Worm (Caenorhabditis elegans) whole organism, L1 larva: ENCODE measurements around the gene K08H2.3.

Source experiments
- C04F5.9 ChIP-seq: sonication (generic microtip); optimal IDR thresholded peaks from 2 replicates; lab custom pipeline; 2016; ENCODE audit warnings: missing genetic modification characterization, missing compliant biosample characterization
- C16A3.4 ChIP-seq: fragments of 150-350 bp; optimal IDR thresholded peaks from 2 replicates; lab custom pipeline; 2014; ENCODE audit warnings: missing biosample characterization, missing genetic modification characterization
- C34B4.2 ChIP-seq: sonication (generic microtip); optimal IDR thresholded peaks from 2 replicates; lab custom pipeline; 2017; ENCODE audit warnings: mild to moderate bottlenecking, missing genetic modification characterization, missing compliant biosample characterization
- aha-1 ChIP-seq: fragments of 150-350 bp; optimal IDR thresholded peaks from 2 replicates; lab custom pipeline; 2014; ENCODE audit warnings: missing biosample characterization, missing genetic modification characterization
- alr-1 ChIP-seq: fragments of 200-800 bp; sonication (Bioruptor generic); optimal IDR thresholded peaks from 2 replicates; lab custom pipeline; 2018; ENCODE audit warnings: borderline replicate concordance, mild to moderate bottlenecking, missing genetic modification characterization, missing compliant biosample characterization
- aly-2 ChIP-seq: fragments of 150-350 bp; optimal IDR thresholded peaks from 2 replicates; lab custom pipeline; 2014; ENCODE audit warnings: missing biosample characterization, missing genetic modification characterization
- ama-1 ChIP-seq: fragments of 150-350 bp; optimal IDR thresholded peaks from 2 replicates; lab custom pipeline; 2014
- ceh-63 ChIP-seq: fragments of 200-800 bp; sonication (Bioruptor generic); optimal IDR thresholded peaks from 2 replicates; lab custom pipeline; 2018; ENCODE audit warnings: mild to moderate bottlenecking, missing genetic modification characterization, missing compliant biosample characterization
- ceh-82 ChIP-seq, 3 experiments: fragments of 150-350 bp in 1 of 3; sonication (generic microtip) in 2 of 3; optimal IDR thresholded peaks; 2 replicates each; lab custom pipeline; 2014 to 2017; ENCODE audit warnings: missing biosample characterization in 3 of 3, missing genetic modification characterization in 3 of 3
- ceh-88 ChIP-seq: fragments of 200-800 bp; sonication (Bioruptor generic); IDR thresholded peaks from 2 replicates; pipeline ENCODE4 v1.3.6; 2022; ENCODE audit warnings: missing genetic modification characterization, missing compliant biosample characterization
- ceh-90 ChIP-seq: sonication (generic microtip); optimal IDR thresholded peaks from 2 replicates; lab custom pipeline; 2016; ENCODE audit warnings: missing genetic modification characterization, missing compliant biosample characterization
- ces-1 ChIP-seq: fragments of 150-350 bp; optimal IDR thresholded peaks from 2 replicates; lab custom pipeline; 2014; ENCODE audit warnings: missing biosample characterization, missing genetic modification reagents, missing genetic modification characterization
- dsc-1 ChIP-seq: sonication (generic microtip); optimal IDR thresholded peaks from 2 replicates; lab custom pipeline; 2016; ENCODE audit warnings: mild to moderate bottlenecking, missing genetic modification characterization, missing compliant biosample characterization
- egl-13 ChIP-seq: sonication (generic microtip); optimal IDR thresholded peaks from 2 replicates; lab custom pipeline; 2016; ENCODE audit warnings: missing genotype, missing genetic modification reagents, missing genetic modification characterization, missing compliant biosample characterization
- egl-27 ChIP-seq, 2 experiments: fragments of 150-350 bp in 1 of 2; sonication (generic microtip); optimal IDR thresholded peaks; 3 replicates each; lab custom pipeline; 2017 to 2018; ENCODE audit warnings: missing biosample characterization in 2 of 2, missing genetic modification characterization in 2 of 2, missing genetic modification reagents in 2 of 2
- elt-2 ChIP-seq: sonication (generic microtip); optimal IDR thresholded peaks from 2 replicates; lab custom pipeline; 2016; ENCODE audit warnings: missing genetic modification characterization, mild to moderate bottlenecking, inconsistent platforms, missing compliant biosample characterization, missing genetic modification reagents
- elt-3 ChIP-seq, 6 experiments: fragments of 150-350 bp in 1 of 6; sonication (generic microtip); optimal IDR thresholded peaks; 2 replicates each; lab custom pipeline; 2017 to 2018; ENCODE audit warnings: missing biosample characterization in 6 of 6, missing genetic modification characterization in 6 of 6, inconsistent platforms in 1 of 6
- ets-5 ChIP-seq: fragments of 200-800 bp; sonication (Bioruptor generic); IDR thresholded peaks from 2 replicates; pipeline ENCODE4 v1.3.6; 2022; ENCODE audit warnings: missing genetic modification characterization, missing compliant biosample characterization
- fkh-10 ChIP-seq: sonication (generic microtip); optimal IDR thresholded peaks from 2 replicates; lab custom pipeline; 2017; ENCODE audit warnings: missing biosample characterization, missing genetic modification reagents, missing genetic modification characterization
- fkh-8 ChIP-seq: sonication (generic microtip); optimal IDR thresholded peaks from 2 replicates; lab custom pipeline; 2016; ENCODE audit warnings: mild to moderate bottlenecking, missing genetic modification characterization, missing compliant biosample characterization
- fos-1 ChIP-seq: fragments of 150-350 bp; optimal IDR thresholded peaks from 2 replicates; lab custom pipeline; 2014; ENCODE audit warnings: missing biosample characterization, missing genetic modification characterization
- grh-1 ChIP-seq: fragments of 200-800 bp; sonication (Bioruptor generic); IDR thresholded peaks from 2 replicates; pipeline ENCODE4 v1.3.6; 2022; ENCODE audit warnings: missing genetic modification reagents, missing genetic modification characterization, missing compliant biosample characterization
- hlh-4 ChIP-seq: sonication (generic microtip); optimal IDR thresholded peaks from 2 replicates; lab custom pipeline; 2016; ENCODE audit warnings: mild to moderate bottlenecking, missing genetic modification characterization, missing compliant biosample characterization
- hpl-2 ChIP-seq: fragments of 150-350 bp; optimal IDR thresholded peaks from 2 replicates; lab custom pipeline; 2014; ENCODE audit warnings: missing biosample characterization, missing genetic modification reagents, missing genetic modification characterization
- irx-1 ChIP-seq: sonication (generic microtip); optimal IDR thresholded peaks from 2 replicates; lab custom pipeline; 2016; ENCODE audit warnings: missing genetic modification characterization, missing compliant biosample characterization
- isw-1 ChIP-seq: fragments of 200-800 bp; sonication (Bioruptor generic); IDR thresholded peaks from 2 replicates; pipeline ENCODE4 v1.3.6; 2022; ENCODE audit warnings: missing genetic modification characterization, missing compliant biosample characterization
- jun-1 ChIP-seq: fragments of 150-350 bp; optimal IDR thresholded peaks from 2 replicates; lab custom pipeline; 2014; ENCODE audit warnings: missing biosample characterization, missing genetic modification reagents, missing genetic modification characterization
- lin-13 ChIP-seq: fragments of 150-350 bp; optimal IDR thresholded peaks from 2 replicates; lab custom pipeline; 2014; ENCODE audit warnings: missing biosample characterization, missing genetic modification reagents, missing genetic modification characterization
- lin-14 ChIP-seq: fragments of 200-800 bp; sonication (Bioruptor generic); optimal IDR thresholded peaks from 2 replicates; lab custom pipeline; 2018; ENCODE audit warnings: mild to moderate bottlenecking, missing genetic modification characterization, moderate library complexity, missing compliant biosample characterization
- lin-15B ChIP-seq: fragments of 150-350 bp; sonication (generic microtip); optimal IDR thresholded peaks from 3 replicates; lab custom pipeline; 2014; ENCODE audit warnings: missing biosample characterization, missing genetic modification characterization
- lin-35 ChIP-seq, 2 experiments: fragments of 150-350 bp; optimal IDR thresholded peaks; 2 replicates each; lab custom pipeline; 2014; ENCODE audit warnings: missing biosample characterization in 2 of 2, missing genetic modification characterization in 2 of 2, missing genetic modification reagents in 2 of 2
- lin-39 ChIP-seq: fragments of 150-350 bp; optimal IDR thresholded peaks from 2 replicates; lab custom pipeline; 2014; ENCODE audit warnings: missing biosample characterization, missing genetic modification reagents, missing genetic modification characterization
- lir-3 ChIP-seq: sonication (generic microtip); optimal IDR thresholded peaks from 2 replicates; lab custom pipeline; 2016; ENCODE audit warnings: mild to moderate bottlenecking, missing genetic modification characterization, moderate library complexity, missing compliant biosample characterization; ENCODE audit not compliant: poor library complexity
- mab-9 ChIP-seq: fragments of 200-800 bp; sonication (Bioruptor generic); IDR thresholded peaks from 2 replicates; pipeline ENCODE4 v1.3.6; 2022; ENCODE audit warnings: missing genetic modification reagents, missing genetic modification characterization, missing compliant biosample characterization
- mdl-1 ChIP-seq, 2 experiments: fragments of 150-350 bp; optimal IDR thresholded peaks; 2 replicates each; lab custom pipeline; 2014 to 2017; ENCODE audit warnings: missing biosample characterization in 2 of 2, missing genetic modification characterization in 2 of 2, inconsistent platforms in 1 of 2
- mef-2 ChIP-seq: fragments of 150-350 bp; optimal IDR thresholded peaks from 2 replicates; lab custom pipeline; 2014; ENCODE audit warnings: missing biosample characterization, missing genetic modification characterization
- nhr-12 ChIP-seq: sonication (generic microtip); optimal IDR thresholded peaks from 2 replicates; lab custom pipeline; 2017; ENCODE audit warnings: missing biosample characterization, missing genetic modification characterization
- nhr-20 ChIP-seq: sonication (generic microtip); optimal IDR thresholded peaks from 2 replicates; lab custom pipeline; 2016; ENCODE audit warnings: mild to moderate bottlenecking, missing genetic modification characterization, missing compliant biosample characterization
- nhr-237 ChIP-seq: fragments of 150-350 bp; optimal IDR thresholded peaks from 2 replicates; lab custom pipeline; 2014; ENCODE audit warnings: missing biosample characterization, missing genetic modification characterization
- nhr-71 ChIP-seq: sonication (generic microtip); optimal IDR thresholded peaks from 2 replicates; lab custom pipeline; 2016; ENCODE audit warnings: mild to moderate bottlenecking, missing genetic modification characterization, moderate library complexity, missing compliant biosample characterization
- nhr-76 ChIP-seq: sonication (generic microtip); optimal IDR thresholded peaks from 2 replicates; lab custom pipeline; 2017; ENCODE audit warnings: missing biosample characterization, missing genetic modification characterization
- nhr-85 ChIP-seq: sonication (generic microtip); peaks from one replicate; lab custom pipeline; 2016; ENCODE audit warnings: missing genetic modification characterization, inconsistent platforms, missing compliant biosample characterization
- pag-3 ChIP-seq: sonication (generic microtip); optimal IDR thresholded peaks from 2 replicates; lab custom pipeline; 2017; ENCODE audit warnings: missing genetic modification characterization, mild to moderate bottlenecking, missing compliant biosample characterization, antibody characterized with exemption, borderline replicate concordance; ENCODE audit not compliant: insufficient read depth
- pax-3 ChIP-seq: fragments of 200-800 bp; sonication (Bioruptor generic); optimal IDR thresholded peaks from 2 replicates; lab custom pipeline; 2018; ENCODE audit warnings: mild to moderate bottlenecking, missing genetic modification characterization, moderate library complexity, missing compliant biosample characterization
- snu-23 ChIP-seq: sonication (generic microtip); optimal IDR thresholded peaks from 2 replicates; lab custom pipeline; 2016; ENCODE audit warnings: missing genetic modification characterization, missing compliant biosample characterization
- tbx-2 ChIP-seq: sonication (generic microtip); optimal IDR thresholded peaks from 2 replicates; lab custom pipeline; 2016; ENCODE audit warnings: missing genetic modification characterization, missing compliant biosample characterization
- tlp-1 ChIP-seq: fragments of 150-350 bp; optimal IDR thresholded peaks from 2 replicates; lab custom pipeline; 2014; ENCODE audit warnings: missing biosample characterization, missing genetic modification characterization
- unc-98 ChIP-seq: fragments of 200-800 bp; sonication (Bioruptor generic); IDR thresholded peaks from 2 replicates; pipeline ENCODE4 v1.3.6; 2022; ENCODE audit warnings: missing genetic modification characterization, missing compliant biosample characterization
- vab-15 ChIP-seq: sonication (generic microtip); optimal IDR thresholded peaks from 2 replicates; lab custom pipeline; 2017; ENCODE audit warnings: missing genotype, mild to moderate bottlenecking, missing genetic modification characterization, missing compliant biosample characterization
- zip-4 ChIP-seq: fragments of 200-800 bp; sonication (Bioruptor generic); optimal IDR thresholded peaks from 2 replicates; lab custom pipeline; 2018; ENCODE audit warnings: mild to moderate bottlenecking, missing genetic modification characterization, moderate library complexity, missing compliant biosample characterization
- ztf-11 ChIP-seq, 2 experiments: sonication (generic microtip); optimal IDR thresholded peaks; 2 replicates each; lab custom pipeline; 2016 to 2017; ENCODE audit warnings: missing genetic modification characterization in 2 of 2, missing biosample characterization in 1 of 2, missing compliant biosample characterization in 1 of 2
- ztf-4 ChIP-seq: fragments of 150-350 bp; optimal IDR thresholded peaks from 2 replicates; lab custom pipeline; 2014; ENCODE audit warnings: missing biosample characterization, missing genetic modification characterization

The K08H2.3 gene

ce11 chrX:13246668-13247358, 9.6 kb downstream of the K08H2.3 start (continued):
- no peak for TF ChIP-seq ceh-63 (GFP tag; lab: Kevin White, UChicago)
- TF ChIP-seq aly-2, result no peak
- no peak for TF ChIP-seq hlh-4 (tag; lab: Kevin White, UChicago)
- no peak for TF ChIP-seq nhr-237 (tag; lab: Kevin White, UChicago)
- TF ChIP-seq C34B4.2, result no peak
- TF ChIP-seq ceh-88 (GFP tag; lab: Robert Waterston, UW), result no peak
- TF ChIP-seq elt-2 (tag; lab: Kevin White, UChicago), result peak; percentile 0
- TF ChIP-seq ztf-4 (tag; lab: Kevin White, UChicago), result no peak
- no peak for TF ChIP-seq tbx-2 (tag; lab: Kevin White, UChicago)
- no peak for TF ChIP-seq C04F5.9 (tag; lab: Kevin White, UChicago)
- no peak for TF ChIP-seq fos-1 (tag; lab: Kevin White, UChicago)
- no peak for TF ChIP-seq lin-15B (tag; lab: Kevin White, UChicago)
- no peak for TF ChIP-seq unc-98 (GFP tag; lab: Robert Waterston, UW)
- no peak for TF ChIP-seq lin-13 (GFP tag; lab: Kevin White, UChicago)
- no peak for TF ChIP-seq fkh-10
- peak in 2 of 6 experiments; percentile 7 to 24 for TF ChIP-seq elt-3 (tag; optimal IDR thresholded peaks at IDR 0.05; lab: Kevin White, UChicago)
- no peak for TF ChIP-seq tlp-1 (tag; lab: Kevin White, UChicago)
- no peak for TF ChIP-seq hpl-2
- TF ChIP-seq lin-39 (tag; lab: Kevin White, UChicago), result no peak
- TF ChIP-seq mdl-1 (tag; optimal IDR thresholded peaks at IDR 0.05; lab: Kevin White, UChicago), result peak in 1 of 2 experiments; percentile 51
- TF ChIP-seq ztf-11 (tag; optimal IDR thresholded peaks at IDR 0.05; lab: Kevin White, UChicago), result no peak
- no peak for TF ChIP-seq ces-1 (GFP tag; lab: Kevin White, UChicago)
- peak; percentile 49 for TF ChIP-seq nhr-71 (tag; lab: Kevin White, UChicago)
- TF ChIP-seq nhr-85 (tag; lab: Kevin White, UChicago), result peak; percentile 86
- no peak for TF ChIP-seq ama-1
- no peak for TF ChIP-seq vab-15 (tag; lab: Kevin White, UChicago)
- peak; percentile 46 for TF ChIP-seq lin-14 (GFP tag; lab: Kevin White, UChicago)
- no peak for TF ChIP-seq zip-4 (GFP tag; lab: Kevin White, UChicago)
- TF ChIP-seq snu-23 (GFP tag; lab: Kevin White, UChicago), result peak; percentile 56
- no peak for TF ChIP-seq jun-1 (tag; lab: Kevin White, UChicago)
- no peak for TF ChIP-seq mab-9 (GFP tag; lab: Robert Waterston, UW)
- TF ChIP-seq nhr-76 (tag; lab: Kevin White, UChicago), result no peak
- TF ChIP-seq pag-3 (tag; lab: Kevin White, UChicago), result no peak
- no peak for TF ChIP-seq ceh-90 (tag; lab: Kevin White, UChicago)
- TF ChIP-seq irx-1, result no peak
- peak; percentile 82 for TF ChIP-seq nhr-20
- TF ChIP-seq egl-27 (tag; optimal IDR thresholded peaks at IDR 0.05; lab: Kevin White, UChicago), result no peak
- TF ChIP-seq isw-1 (GFP tag; lab: Robert Waterston, UW), result no peak
- TF ChIP-seq egl-13 (tag; lab: Kevin White, UChicago), result no peak
- TF ChIP-seq dsc-1 (tag; lab: Kevin White, UChicago), result no peak
- no peak for TF ChIP-seq pax-3 (tag; lab: Kevin White, UChicago)
- no peak for TF ChIP-seq nhr-12 (tag; lab: Kevin White, UChicago)
- TF ChIP-seq fkh-8 (tag; lab: Kevin White, UChicago), result no peak
- TF ChIP-seq mef-2 (tag; lab: Kevin White, UChicago), result no peak
- TF ChIP-seq aha-1 (tag; lab: Kevin White, UChicago), result no peak
- TF ChIP-seq lin-35 (GFP tag; optimal IDR thresholded peaks at IDR 0.05; lab: Kevin White, UChicago), result peak in 1 of 2 experiments; percentile 65
- no peak for TF ChIP-seq C16A3.4 (tag; lab: Kevin White, UChicago)
- no peak for TF ChIP-seq alr-1 (tag; lab: Kevin White, UChicago)
- no peak for TF ChIP-seq grh-1 (GFP tag; lab: Robert Waterston, UW)
- TF ChIP-seq ceh-82 (tag; optimal IDR thresholded peaks at IDR 0.05; lab: Kevin White, UChicago), result no peak
- no peak for TF ChIP-seq ets-5
- TF ChIP-seq lir-3 (tag; lab: Kevin White, UChicago), result no peak
